Fruit fly (Drosophila melanogaster): ENCODE results near the gene gudu.

Gene gudu

DNA sequence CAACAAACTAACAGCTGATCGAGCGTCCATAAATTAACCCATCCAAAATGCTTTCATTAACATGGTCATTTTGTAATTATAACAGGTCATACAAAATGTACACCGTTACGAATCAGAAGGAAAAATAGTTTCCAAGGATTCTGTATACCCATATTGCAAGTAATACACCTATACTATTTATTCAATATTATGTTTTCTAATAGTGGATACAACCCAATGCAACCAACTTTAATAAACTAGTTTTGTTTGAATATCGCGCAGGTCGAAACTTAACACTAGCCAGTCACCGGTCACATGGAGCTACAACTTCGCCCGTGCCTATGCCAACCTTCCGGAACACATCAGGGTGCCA lies 39.5 kb downstream of the gudu start:
- no peak for TF ChIP-seq da (GFP tag; optimal IDR thresholded peaks at IDR 0.05)
- peak in 1 of 2 experiments; percentile 57 for TF ChIP-seq eve (GFP tag; optimal IDR thresholded peaks at IDR 0.05)
- peak; percentile 77 for TF ChIP-seq sens (GFP tag)

DNA sequence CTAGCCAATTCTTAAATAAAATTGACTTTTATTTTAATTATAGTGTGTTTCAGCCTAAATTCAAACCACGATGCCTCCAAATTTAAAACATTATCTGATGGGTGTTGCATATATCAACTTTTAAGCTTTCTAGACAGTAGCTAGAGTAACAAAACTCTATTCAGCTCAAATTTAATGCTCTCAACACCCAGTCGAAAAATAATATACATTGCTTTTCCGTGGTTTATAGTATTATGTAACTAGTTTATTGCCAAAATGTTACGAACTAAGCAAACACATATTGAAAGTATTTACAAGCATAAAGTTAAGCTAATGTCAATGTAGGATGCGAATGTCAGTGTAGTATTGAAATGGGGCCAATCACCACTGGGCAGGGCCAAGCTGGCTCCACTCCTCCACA lies 42.0 kb downstream of the gudu start:
- TF ChIP-seq CG4424 (GFP tag; optimal IDR thresholded peaks at IDR 0.05) (no peak), gcm (GFP tag; optimal IDR thresholded peaks at IDR 0.05) (no peak), ssp (GFP tag; IDR thresholded peaks at IDR 0.05) (no peak), sug (tag; optimal IDR thresholded peaks at IDR 0.05) (no peak), CG9932 (GFP tag; IDR thresholded peaks at IDR 0.05) (no peak), Pdp1 (GFP tag; optimal IDR thresholded peaks at IDR 0.05) (peak in 1 of 2 experiments; percentile 83), sens (GFP tag) (peak; percentile 54), CG6813 (GFP tag; optimal IDR thresholded peaks at IDR 0.05) (no peak)

DNA sequence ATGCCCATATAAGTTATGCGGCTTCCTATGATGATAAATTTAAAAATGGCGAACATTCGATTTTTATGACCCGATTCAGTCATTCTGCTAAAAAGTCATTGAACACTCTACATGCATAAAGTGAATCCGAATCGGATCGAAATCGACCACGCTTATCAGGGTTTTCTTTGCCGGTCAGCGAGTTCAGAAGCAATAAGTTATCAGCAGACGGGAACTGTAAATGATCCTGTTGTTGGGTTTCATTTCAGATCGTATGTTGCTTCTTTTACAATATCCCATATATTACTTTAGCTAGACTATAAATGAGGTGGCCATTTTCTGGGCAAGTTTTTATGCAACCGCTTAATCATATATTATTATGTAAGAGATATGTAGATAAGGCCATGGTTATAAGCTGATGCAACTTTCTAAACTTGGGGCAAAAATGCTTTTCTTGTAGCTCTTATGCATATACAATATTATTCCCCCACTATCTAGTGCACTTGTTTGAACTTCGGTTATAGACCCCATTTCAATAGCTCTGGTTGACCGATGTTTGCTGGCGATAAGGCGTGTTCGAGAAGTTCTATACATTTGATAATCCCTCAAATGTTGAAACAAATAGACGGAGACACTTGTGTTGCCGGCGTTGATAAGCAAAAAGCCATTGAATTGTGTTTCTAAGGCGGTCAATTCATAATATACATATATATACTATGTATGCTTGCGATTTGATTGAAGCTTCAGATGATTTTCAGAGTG lies 43.7 kb downstream of the gudu start:
- TF ChIP-seq chinmo (GFP tag; IDR thresholded peaks at IDR 0.05; ENCODE audit: partially characterized antibody) (0 out of 4 replicates have a peak, but pooled peaks have one; percentile 52), Hr78 (GFP tag; optimal IDR thresholded peaks at IDR 0.05) (peak in 1 of 2 experiments; percentile 76), CG34376 (GFP tag; optimal IDR thresholded peaks at IDR 0.05) (peak; percentile 56), CG7372 (GFP tag; IDR thresholded peaks at IDR 0.05) (no peak), ftz-f1 (GFP tag; optimal IDR thresholded peaks at IDR 0.05) (no peak), Pdp1 (GFP tag; optimal IDR thresholded peaks at IDR 0.05) (peak in 1 of 2 experiments; percentile 90), sug (tag; optimal IDR thresholded peaks at IDR 0.05) (peak; percentile 32), Med (GFP tag) (peak; percentile 1), grn (GFP tag; optimal IDR thresholded peaks at IDR 0.05) (peak; percentile 30), H2.0 (GFP tag; IDR thresholded peaks at IDR 0.05) (no peak), sens-2 (GFP tag; IDR thresholded peaks at IDR 0.05) (no peak), CG4424 (GFP tag; optimal IDR thresholded peaks at IDR 0.05) (no peak), knrl (GFP tag; IDR thresholded peaks at IDR 0.05; ENCODE audit: partially characterized antibody) (no peak), sens (GFP tag) (peak; percentile 71), CG8924 (tag; optimal IDR thresholded peaks at IDR 0.05) (no peak), eve (GFP tag; optimal IDR thresholded peaks at IDR 0.05) (peak in 1 of 2 experiments; percentile 23), Xrp1 (GFP tag; IDR thresholded peaks at IDR 0.05) (no peak)

DNA sequence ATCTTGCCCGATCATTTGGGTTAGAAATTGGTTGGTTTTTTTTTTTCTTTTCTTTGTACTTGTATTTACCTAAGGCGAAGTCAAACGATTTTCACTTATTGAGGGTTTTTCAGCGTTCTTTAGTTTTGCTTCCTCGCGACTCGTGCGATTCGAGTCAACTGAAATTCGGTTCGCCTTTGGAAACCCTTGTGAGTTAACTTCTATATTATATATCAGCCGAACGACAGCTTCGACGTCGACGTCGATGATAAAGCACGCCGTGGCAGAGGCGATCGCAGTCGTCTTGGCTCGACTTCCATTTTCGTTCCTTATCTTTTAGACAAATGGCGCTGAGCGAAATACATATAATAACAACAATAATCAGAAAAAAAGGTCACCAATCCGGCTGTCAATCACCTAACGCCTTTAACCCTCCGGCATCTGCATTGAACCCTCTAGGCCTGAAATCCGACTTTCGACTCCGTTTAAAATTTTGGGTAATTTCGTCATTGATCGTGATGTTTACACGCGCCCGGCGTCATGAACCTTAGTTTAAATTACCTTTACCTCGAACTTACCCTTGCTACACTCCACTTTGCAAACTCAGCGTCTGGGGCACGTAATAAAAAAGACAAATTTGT lies 45.1 kb downstream of the gudu start, which contains the start of gene CG5958:
CG5958 (minus strand) TSS at position 180 of the 620 bp plus-strand sequence.
- no peak for TF ChIP-seq CG11504 (tag; optimal IDR thresholded peaks at IDR 0.05)
- TF ChIP-seq lbe (GFP tag; optimal IDR thresholded peaks at IDR 0.05): peak; percentile 21
- no peak for TF ChIP-seq hbn (GFP tag; IDR thresholded peaks at IDR 0.05; ENCODE audit: partially characterized antibody)
- TF ChIP-seq CG3407 (GFP tag; optimal IDR thresholded peaks at IDR 0.05): no peak
- no peak for TF ChIP-seq tna (GFP tag; IDR thresholded peaks at IDR 0.05; ENCODE audit: partially characterized antibody)
- TF ChIP-seq CG14667 (GFP tag; IDR thresholded peaks at IDR 0.05): no peak
- TF ChIP-seq salm (tag; optimal IDR thresholded peaks at IDR 0.05): no peak
- TF ChIP-seq Oli (tag; optimal IDR thresholded peaks at IDR 0.05): no peak
- no peak for TF ChIP-seq CG13894 (tag; optimal IDR thresholded peaks at IDR 0.05)
- TF ChIP-seq grau (tag; optimal IDR thresholded peaks at IDR 0.05): no peak
- no peak for TF ChIP-seq CG8924 (tag; optimal IDR thresholded peaks at IDR 0.05)
- TF ChIP-seq Dbx (GFP tag; IDR thresholded peaks at IDR 0.05): no peak
- TF ChIP-seq CG18011 (GFP tag; optimal IDR thresholded peaks at IDR 0.05): no peak
- no peak for TF ChIP-seq yki (optimal IDR thresholded peaks at IDR 0.05)
- TF ChIP-seq Trl (optimal IDR thresholded peaks at IDR 0.05): no peak
- TF ChIP-seq Trl (GFP tag; optimal IDR thresholded peaks at IDR 0.05): no peak
- TF ChIP-seq BEAF-32 (GFP tag; optimal IDR thresholded peaks at IDR 0.05): no peak
- no peak for TF ChIP-seq CG3065 (GFP tag; optimal IDR thresholded peaks at IDR 0.05)
- TF ChIP-seq CG34376 (GFP tag; optimal IDR thresholded peaks at IDR 0.05): peak; percentile 32
- TF ChIP-seq ap (GFP tag; IDR thresholded peaks at IDR 0.05): no peak
- no peak for TF ChIP-seq wdn (GFP tag; IDR thresholded peaks at IDR 0.05)
- TF ChIP-seq CG15696 (tag; optimal IDR thresholded peaks at IDR 0.05): no peak
- no peak for TF ChIP-seq CG4617 (GFP tag; optimal IDR thresholded peaks at IDR 0.05; ENCODE audit: borderline replicate concordance)
- TF ChIP-seq CG16863 (GFP tag; optimal IDR thresholded peaks at IDR 0.05): no peak

Measured in whole organism, embryonic.